Fruit fly (Drosophila melanogaster) whole organism, embryonic: ENCODE measurements around the gene yellow-e3.
A peak's percentile ranks its signal among the peaks of the same experiment; 100 is the strongest.

Source experiments
- ATbp ChIP-seq: fragments of 200-800 bp; sonication (Bioruptor generic); optimal IDR thresholded peaks from 2 replicates; lab custom pipeline; 2017; ENCODE audit warnings: missing biosample characterization, mild to moderate bottlenecking, missing genetic modification characterization, missing genetic modification reagents
- C15 ChIP-seq: fragments of 200-800 bp; sonication (Bioruptor generic); IDR thresholded peaks from 3 replicates; pipeline ENCODE4 v1.3.6; 2022; ENCODE audit warnings: missing biosample characterization, missing genetic modification characterization
- CG10147 ChIP-seq: fragments of 200-800 bp; sonication (Bioruptor generic); optimal IDR thresholded peaks from 2 replicates; lab custom pipeline; 2019; ENCODE audit warnings: missing biosample characterization, mild to moderate bottlenecking, missing genetic modification characterization, moderate library complexity
- CG10979 ChIP-seq: fragments of 200-800 bp; sonication (Bioruptor generic); optimal IDR thresholded peaks from 2 replicates; lab custom pipeline; 2018; ENCODE audit warnings: missing biosample characterization, mild to moderate bottlenecking, missing genetic modification characterization, moderate library complexity
- CG15073 ChIP-seq: fragments of 200-800 bp; sonication (Bioruptor generic); optimal IDR thresholded peaks from 2 replicates; lab custom pipeline; 2016; ENCODE audit warnings: missing biosample characterization, missing genetic modification characterization
- CG18011 ChIP-seq: fragments of 200-800 bp; sonication (Bioruptor generic); optimal IDR thresholded peaks from 2 replicates; lab custom pipeline; 2017; ENCODE audit warnings: missing biosample characterization, missing genetic modification characterization, mild to moderate bottlenecking, moderate library complexity, missing genotype
- CG2116 ChIP-seq: fragments of 200-800 bp; sonication (Bioruptor generic); optimal IDR thresholded peaks from 3 replicates; lab custom pipeline; 2018; ENCODE audit warnings: missing biosample characterization, mild to moderate bottlenecking, missing genetic modification characterization
- CG30020 ChIP-seq: fragments of 200-800 bp; optimal IDR thresholded peaks from 2 replicates; lab custom pipeline; 2019; ENCODE audit warnings: missing biosample characterization, mild to moderate bottlenecking, missing genetic modification characterization, moderate library complexity
- CG32772 ChIP-seq: fragments of 200-800 bp; sonication (Bioruptor generic); IDR thresholded peaks from 2 replicates; pipeline ENCODE4 v1.3.6; 2022; ENCODE audit warnings: missing biosample characterization, missing genetic modification characterization
- CG33557 ChIP-seq: fragments of 200-800 bp; sonication (Bioruptor generic); optimal IDR thresholded peaks from 2 replicates; lab custom pipeline; 2019; ENCODE audit warnings: missing biosample characterization, mild to moderate bottlenecking, missing genetic modification characterization, moderate library complexity
- CG6813 ChIP-seq: fragments of 200-800 bp; sonication (Bioruptor generic); optimal IDR thresholded peaks from 2 replicates; lab custom pipeline; 2017; ENCODE audit warnings: missing biosample characterization, missing genetic modification characterization, mild to moderate bottlenecking, moderate library complexity, missing genetic modification reagents
- CG7271 ChIP-seq: fragments of 200-800 bp; sonication (Bioruptor generic); optimal IDR thresholded peaks from 2 replicates; lab custom pipeline; 2018; ENCODE audit warnings: missing biosample characterization, mild to moderate bottlenecking, missing genetic modification characterization, moderate library complexity
- CG7786 ChIP-seq: fragments of 200-800 bp; sonication (Bioruptor generic); optimal IDR thresholded peaks from 2 replicates; lab custom pipeline; 2016; ENCODE audit warnings: missing biosample characterization, missing genetic modification characterization
- CG7839 ChIP-seq: fragments of 200-800 bp; sonication (Bioruptor generic); optimal IDR thresholded peaks from 3 replicates; lab custom pipeline; 2018; ENCODE audit warnings: missing biosample characterization, mild to moderate bottlenecking, missing genetic modification characterization, moderate library complexity
- CG7928 ChIP-seq: fragments of 200-800 bp; sonication (Bioruptor generic); optimal IDR thresholded peaks from 2 replicates; lab custom pipeline; 2017; ENCODE audit warnings: missing biosample characterization, mild to moderate bottlenecking, missing genetic modification characterization
- CG7963 ChIP-seq: fragments of 200-800 bp; sonication (Bioruptor generic); IDR thresholded peaks from 3 replicates; pipeline ENCODE4 v1.3.6; 2022; ENCODE audit warnings: missing biosample characterization, missing genetic modification characterization; ENCODE audit not compliant: partially characterized antibody
- CG8388 ChIP-seq: fragments of 200-800 bp; sonication (Bioruptor generic); optimal IDR thresholded peaks from 2 replicates; lab custom pipeline; 2019; ENCODE audit warnings: missing biosample characterization, mild to moderate bottlenecking, missing genetic modification characterization, moderate library complexity
- CG9437 ChIP-seq: fragments of 200-800 bp; sonication (Bioruptor generic); optimal IDR thresholded peaks from 2 replicates; lab custom pipeline; 2018; ENCODE audit warnings: missing biosample characterization, mild to moderate bottlenecking, missing genetic modification characterization
- CG9876 ChIP-seq: fragments of 200-800 bp; sonication (Bioruptor generic); optimal IDR thresholded peaks from 2 replicates; lab custom pipeline; 2016; ENCODE audit warnings: missing biosample characterization, missing genetic modification characterization
- CkIIα-i1 ChIP-seq: fragments of 200-800 bp; sonication (Bioruptor generic); IDR thresholded peaks from 2 replicates; pipeline ENCODE4 v1.3.6; 2022; ENCODE audit warnings: missing biosample characterization, missing genetic modification characterization
- D ChIP-seq, 2 experiments: fragments of 200-800 bp in 1 of 2; fragments of >200 bp in 1 of 2; sonication (Bioruptor generic) in 1 of 2; optimal IDR thresholded peaks; 2 replicates in 1 of 2; 3 replicates in 1 of 2; lab custom pipeline; 2017; ENCODE audit warnings: mild to moderate bottlenecking in 1 of 2, missing biosample characterization in 1 of 2, missing genetic modification characterization in 1 of 2, missing genetic modification reagents in 1 of 2
- Eip74EF ChIP-seq, 2 experiments: fragments of 200-800 bp in 1 of 2; fragments of >200 bp in 1 of 2; sonication (Bioruptor generic) in 1 of 2; optimal IDR thresholded peaks; 2 replicates each; lab custom pipeline; 2017 to 2019; ENCODE audit warnings: missing biosample characterization in 2 of 2, missing genetic modification characterization in 2 of 2, mild to moderate bottlenecking in 1 of 2, moderate library complexity in 1 of 2
- Hr39 ChIP-seq: fragments of >200 bp; optimal IDR thresholded peaks from 2 replicates; lab custom pipeline; 2017
- Jarid2 ChIP-seq: fragments of 200-800 bp; sonication (Bioruptor generic); optimal IDR thresholded peaks from 3 replicates; lab custom pipeline; 2017; ENCODE audit warnings: mild to moderate bottlenecking, missing biosample characterization, missing genetic modification reagents, missing genetic modification characterization
- Lhr ChIP-seq: fragments of 200-800 bp; sonication (Bioruptor generic); optimal IDR thresholded peaks from 3 replicates; lab custom pipeline; 2017; ENCODE audit warnings: mild to moderate bottlenecking, missing biosample characterization, missing genetic modification reagents, missing genetic modification characterization
- NC2α ChIP-seq: fragments of 200-800 bp; sonication (Bioruptor generic); optimal IDR thresholded peaks from 2 replicates; lab custom pipeline; 2016; ENCODE audit warnings: missing biosample characterization, missing genetic modification characterization
- Optix ChIP-seq: fragments of 200-800 bp; sonication (Bioruptor generic); IDR thresholded peaks from 3 replicates; pipeline ENCODE4 v1.3.6; 2022; ENCODE audit warnings: missing biosample characterization, missing genetic modification characterization
- Six4 ChIP-seq: fragments of 200-800 bp; sonication (Bioruptor generic); optimal IDR thresholded peaks from 2 replicates; lab custom pipeline; 2016; ENCODE audit warnings: missing biosample characterization, missing genetic modification characterization
- ab ChIP-seq: fragments of 200-800 bp; sonication (Bioruptor generic); optimal IDR thresholded peaks from 2 replicates; lab custom pipeline; 2016; ENCODE audit warnings: missing biosample characterization, missing genetic modification characterization
- ash1 ChIP-seq: fragments of 200-800 bp; sonication (Bioruptor generic); optimal IDR thresholded peaks from 2 replicates; lab custom pipeline; 2018; ENCODE audit warnings: missing biosample characterization, mild to moderate bottlenecking, missing genetic modification characterization
- ems ChIP-seq: fragments of 200-800 bp; sonication (Bioruptor generic); optimal IDR thresholded peaks from 3 replicates; lab custom pipeline; 2016; ENCODE audit warnings: missing biosample characterization, missing genetic modification characterization
- esg ChIP-seq: fragments of 200-800 bp; sonication (Bioruptor generic); conservative IDR thresholded peaks from 2 replicates; pipeline ENCODE4 v1.3.6; 2022; ENCODE audit warnings: missing biosample characterization, missing genetic modification characterization
- eve ChIP-seq, 2 experiments: fragments of >200 bp; optimal IDR thresholded peaks; 2 replicates each; lab custom pipeline; 2017; ENCODE audit warnings: missing biosample characterization in 2 of 2, missing genetic modification characterization in 2 of 2
- exex ChIP-seq: fragments of 200-800 bp; sonication (Bioruptor generic); optimal IDR thresholded peaks from 4 replicates; lab custom pipeline; 2018; ENCODE audit warnings: missing biosample characterization, mild to moderate bottlenecking, missing genetic modification characterization, moderate library complexity
- gce ChIP-seq: fragments of 200-800 bp; sonication (Bioruptor generic); IDR thresholded peaks from 3 replicates; pipeline ENCODE4 v1.3.6; 2022; ENCODE audit warnings: missing biosample characterization, missing genetic modification characterization
- gt ChIP-seq: fragments of 200-800 bp; sonication (Bioruptor generic); IDR thresholded peaks from 2 replicates; pipeline ENCODE4 v1.3.6; 2022; ENCODE audit warnings: missing biosample characterization, missing genetic modification characterization
- klu ChIP-seq: fragments of 200-800 bp; sonication (Bioruptor generic); IDR thresholded peaks from 2 replicates; pipeline ENCODE4 v1.3.6; 2022; ENCODE audit warnings: missing biosample characterization, missing genetic modification characterization
- lab ChIP-seq: fragments of 200-800 bp; sonication (Bioruptor generic); optimal IDR thresholded peaks from 3 replicates; lab custom pipeline; 2017; ENCODE audit warnings: missing biosample characterization, missing genetic modification characterization, mild to moderate bottlenecking, moderate library complexity, missing genetic modification reagents
- lilli ChIP-seq: fragments of 200-800 bp; sonication (Bioruptor generic); optimal IDR thresholded peaks from 3 replicates; lab custom pipeline; 2016; ENCODE audit warnings: missing biosample characterization, missing genetic modification characterization
- nom ChIP-seq: fragments of 200-800 bp; sonication (Bioruptor generic); optimal IDR thresholded peaks from 2 replicates; lab custom pipeline; 2017; ENCODE audit warnings: missing biosample characterization, missing genetic modification characterization, mild to moderate bottlenecking, moderate library complexity, missing genetic modification reagents
- oc ChIP-seq: fragments of 200-800 bp; sonication (Bioruptor generic); optimal IDR thresholded peaks from 2 replicates; lab custom pipeline; 2018; ENCODE audit warnings: missing biosample characterization, mild to moderate bottlenecking, missing genetic modification characterization, moderate library complexity
- pita ChIP-seq: fragments of 200-800 bp; sonication (Bioruptor generic); optimal IDR thresholded peaks from 2 replicates; lab custom pipeline; 2017; ENCODE audit warnings: missing biosample characterization, mild to moderate bottlenecking, missing genetic modification characterization
- pnt ChIP-seq: fragments of 200-800 bp; sonication (Bioruptor generic); optimal IDR thresholded peaks from 3 replicates; lab custom pipeline; 2016; ENCODE audit warnings: missing biosample characterization, missing genetic modification characterization
- slou ChIP-seq: fragments of 200-800 bp; sonication (Bioruptor generic); optimal IDR thresholded peaks from 3 replicates; lab custom pipeline; 2016; ENCODE audit warnings: missing biosample characterization, missing genetic modification characterization
- sna ChIP-seq: fragments of 200-800 bp; sonication (Bioruptor generic); IDR thresholded peaks from 2 replicates; pipeline ENCODE4 v1.3.6; 2022; ENCODE audit warnings: missing biosample characterization, missing genetic modification characterization; ENCODE audit not compliant: partially characterized antibody
- sug ChIP-seq: fragments of 200-800 bp; optimal IDR thresholded peaks from 2 replicates; lab custom pipeline; 2019; ENCODE audit warnings: missing biosample characterization, mild to moderate bottlenecking, missing genetic modification characterization, moderate library complexity
- tna ChIP-seq: fragments of 200-800 bp; sonication (Bioruptor generic); IDR thresholded peaks from 2 replicates; pipeline ENCODE4 v1.3.6; 2022; ENCODE audit warnings: missing biosample characterization, missing genetic modification characterization; ENCODE audit not compliant: partially characterized antibody
- zen ChIP-seq: fragments of 200-800 bp; sonication (Bioruptor generic); optimal IDR thresholded peaks from 3 replicates; lab custom pipeline; 2018; ENCODE audit warnings: missing biosample characterization, mild to moderate bottlenecking, missing genetic modification characterization, moderate library complexity

yellow-e3 gene

dm6 chr3R:13388160-13388870 is 16.4 kb downstream of the yellow-e3 start, which contains the start of gene CG9799 (continued):
- TF ChIP-seq D (optimal IDR thresholded peaks at IDR 0.05; lab: Kevin White, UChicago) (no peak), D (GFP tag; optimal IDR thresholded peaks at IDR 0.05; lab: Kevin White, UChicago) (no peak), esg (no peak), ab (no peak), eve (GFP tag; optimal IDR thresholded peaks at IDR 0.05; lab: Kevin White, UChicago) (no peak), sna (GFP tag; lab: Robert Waterston, UW) (0 out of 2 replicates have a peak, but pooled peaks have one; percentile 14), CG7928 (no peak), exex (tag; lab: Kevin White, UChicago) (no peak), CG6813 (no peak), Eip74EF (GFP tag; optimal IDR thresholded peaks at IDR 0.05; lab: Kevin White, UChicago) (no peak), ems (no peak), Optix (GFP tag; lab: Robert Waterston, UW) (no peak), lilli (no peak), C15 (no peak), Hr39 (lab: Kevin White, UChicago) (no peak), CG8388 (GFP tag; lab: Kevin White, UChicago) (no peak), CG30020 (tag; lab: Kevin White, UChicago) (no peak), CG10147 (GFP tag; lab: Kevin White, UChicago) (no peak), CG2116 (GFP tag; lab: Kevin White, UChicago) (peak; percentile 51), Six4 (GFP tag; lab: Kevin White, UChicago) (no peak), CG7839 (tag; lab: Kevin White, UChicago) (no peak), CG9437 (GFP tag; lab: Kevin White, UChicago) (no peak), zen (tag; lab: Kevin White, UChicago) (no peak), ATbp (no peak), ash1 (no peak), slou (GFP tag; lab: Kevin White, UChicago) (no peak), CkIIα-i1 (GFP tag; lab: Robert Waterston, UW) (no peak), CG15073 (GFP tag; lab: Kevin White, UChicago) (no peak), oc (no peak), sug (tag; lab: Kevin White, UChicago) (no peak), nom (GFP tag; lab: Kevin White, UChicago) (no peak), Lhr (GFP tag; lab: Kevin White, UChicago) (no peak), gce (GFP tag; lab: Robert Waterston, UW) (peak; percentile 7; the same call in 1 of the 3 replicates), NC2α (no peak), Jarid2 (GFP tag; lab: Kevin White, UChicago) (no peak), tna (0 out of 2 replicates have a peak, but pooled peaks have one; percentile 8), pnt (GFP tag; lab: Kevin White, UChicago) (no peak), gt (peak; percentile 42; the same call in 1 of the 2 replicates), CG9876 (GFP tag; lab: Kevin White, UChicago) (no peak), CG33557 (GFP tag; lab: Kevin White, UChicago) (no peak), klu (no peak), CG7271 (tag; lab: Kevin White, UChicago) (no peak), CG7963 (GFP tag; lab: Robert Waterston, UW) (no peak; the same call in 2 of the 3 replicates), lab (GFP tag; lab: Kevin White, UChicago) (no peak), CG18011 (GFP tag; lab: Kevin White, UChicago) (no peak), CG10979 (no peak), CG7786 (GFP tag; lab: Kevin White, UChicago) (no peak), pita (GFP tag; lab: Kevin White, UChicago) (no peak), CG32772 (GFP tag; lab: Robert Waterston, UW) (no peak)
